Worm (Caenorhabditis elegans) whole organism, L4 larva: ENCODE measurements around the gene tofu-2.

Experiments
- ces-1 ChIP-seq: fragments of 150-350 bp; sonication (generic microtip); optimal IDR thresholded peaks from 4 replicates; lab custom pipeline; 2014; ENCODE audit warnings: missing biosample characterization, missing genetic modification reagents, missing genetic modification characterization
- fkh-10 ChIP-seq: fragments of 150-350 bp; optimal IDR thresholded peaks from 2 replicates; lab custom pipeline; 2014; ENCODE audit warnings: missing biosample characterization, missing genetic modification reagents, missing genetic modification characterization

DNA sequence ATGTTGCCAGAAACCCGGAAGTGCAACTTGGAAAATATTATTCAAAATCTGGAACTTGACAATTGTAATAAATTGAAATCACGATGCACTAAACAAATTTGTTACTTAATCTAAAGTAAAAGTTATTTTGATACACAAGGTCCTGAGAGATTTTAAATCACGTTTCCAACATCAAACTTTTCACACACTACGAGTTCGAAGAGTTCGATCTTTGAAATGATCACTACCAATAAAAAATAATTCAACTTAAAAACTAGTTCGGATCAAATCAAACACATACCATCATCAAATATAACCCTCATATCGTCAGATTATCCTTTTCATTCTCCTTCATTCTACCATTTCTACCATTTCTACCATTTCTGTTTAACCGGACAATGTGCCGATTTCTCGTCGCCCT, 45.1 kb downstream of the tofu-2 start, which contains the start of gene spig-10:
- TF ChIP-seq fkh-10 (no peak), ces-1 (GFP tag; lab: Kevin White, UChicago) (no peak)
